Worm (Caenorhabditis elegans): ENCODE measurements around the gene clec-8.

Gene clec-8

ce11 chrII:12565851-12566250 lies 12.0 kb downstream of the clec-8 start, which contains the start of gene F49C5.7:
F49C5.7 (plus strand) TSS chrII:12566151.
- TF ChIP-seq dmd-4 (tag; optimal IDR thresholded peaks at IDR 0.05; ENCODE audit: borderline replicate concordance): no peak
- no peak for TF ChIP-seq lin-11 (tag; optimal IDR thresholded peaks at IDR 0.05)
- TF ChIP-seq ceh-6 (GFP tag; optimal IDR thresholded peaks at IDR 0.05): no peak
- no peak for TF ChIP-seq hlh-8 (tag; optimal IDR thresholded peaks at IDR 0.05)
- no peak for TF ChIP-seq sox-4 (tag; optimal IDR thresholded peaks at IDR 0.05)
- TF ChIP-seq ztf-16 (tag; optimal IDR thresholded peaks at IDR 0.05): no peak

DNA sequence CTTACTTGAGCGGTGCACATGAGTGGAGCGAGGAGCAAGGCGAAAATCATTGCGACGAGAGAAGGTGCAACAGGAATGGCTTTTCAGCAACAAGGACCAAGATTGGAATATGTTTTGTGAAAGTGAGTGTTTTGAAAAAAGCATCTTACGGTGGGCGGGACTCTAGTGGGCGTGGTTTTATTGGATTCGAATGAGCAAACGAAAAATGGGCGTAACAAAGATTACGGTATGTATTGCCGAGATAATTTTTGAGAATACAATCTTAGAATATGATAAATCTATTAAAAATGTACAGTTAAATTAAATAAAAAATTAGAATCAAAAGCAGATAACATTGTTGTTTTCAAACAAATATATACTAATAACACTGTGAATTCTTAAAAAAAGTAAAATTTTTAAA lies 17.7 kb downstream of the clec-8 start, which contains the start of gene F49C5.12:
TSS of gene F49C5.12 (minus strand) at position 101 of the 400 bp plus-strand sequence.
- no peak for TF ChIP-seq gmeb-2 (tag; optimal IDR thresholded peaks at IDR 0.05)
- TF ChIP-seq ama-1 (optimal IDR thresholded peaks at IDR 0.05): no peak
- TF ChIP-seq ceh-48 (tag; optimal IDR thresholded peaks at IDR 0.05): no peak
- no peak for TF ChIP-seq ceh-18 (tag; optimal IDR thresholded peaks at IDR 0.05)
- no peak for TF ChIP-seq ref-2 (tag; optimal IDR thresholded peaks at IDR 0.05)
- no peak for TF ChIP-seq fkh-10 (GFP tag; optimal IDR thresholded peaks at IDR 0.05)
- TF ChIP-seq fax-1 (tag; optimal IDR thresholded peaks at IDR 0.05): no peak
- no peak for TF ChIP-seq C08G9.2 (tag; optimal IDR thresholded peaks at IDR 0.05)
- TF ChIP-seq eyg-1 (tag; optimal IDR thresholded peaks at IDR 0.05): no peak
- TF ChIP-seq madf-2 (tag; optimal IDR thresholded peaks at IDR 0.05): no peak
- no peak for TF ChIP-seq T23F11.4 (GFP tag; optimal IDR thresholded peaks at IDR 0.05)
- TF ChIP-seq pax-1 (tag; optimal IDR thresholded peaks at IDR 0.05): no peak
- no peak for TF ChIP-seq elt-2 (tag; optimal IDR thresholded peaks at IDR 0.05)
- TF ChIP-seq hlh-13 (GFP tag; optimal IDR thresholded peaks at IDR 0.05): no peak
- TF ChIP-seq lin-11 (tag; optimal IDR thresholded peaks at IDR 0.05): no peak
- TF ChIP-seq ttx-3 (tag; optimal IDR thresholded peaks at IDR 0.05): no peak

DNA sequence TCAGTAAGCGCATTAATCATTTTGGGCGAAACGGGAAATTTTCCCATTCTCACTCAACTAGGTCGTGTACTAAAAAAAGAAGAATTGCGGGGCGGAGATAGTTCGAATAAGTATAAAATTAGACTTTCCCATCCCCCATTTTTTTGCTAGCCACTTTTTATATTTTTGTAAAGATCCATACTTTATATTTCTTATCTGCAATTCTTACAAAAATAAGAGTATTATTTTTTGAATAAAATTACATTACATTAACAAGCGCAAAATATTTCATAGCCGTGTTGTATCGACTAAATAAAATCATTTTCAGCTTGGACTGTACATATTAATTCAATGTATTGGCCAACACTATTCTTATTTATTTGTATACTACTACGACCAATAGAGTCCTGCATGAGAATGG lies 22.3 kb downstream of the clec-8 start, which contains the start of gene F49C5.11:
TSS of gene F49C5.11 (plus strand) at position 301 of the 400 bp plus-strand sequence.
- TF ChIP-seq pha-2 (tag; optimal IDR thresholded peaks at IDR 0.05) (no peak), C38D4.7 (GFP tag; optimal IDR thresholded peaks at IDR 0.05) (no peak), pha-4 (tag; optimal IDR thresholded peaks at IDR 0.05) (no peak), unc-86 (tag; optimal IDR thresholded peaks at IDR 0.05) (no peak), fkh-10 (GFP tag; optimal IDR thresholded peaks at IDR 0.05) (no peak), mec-3 (tag; optimal IDR thresholded peaks at IDR 0.05; ENCODE audit: borderline replicate concordance) (no peak), C08G9.2 (tag; optimal IDR thresholded peaks at IDR 0.05) (no peak), hlh-13 (GFP tag; optimal IDR thresholded peaks at IDR 0.05) (no peak), madf-2 (tag; optimal IDR thresholded peaks at IDR 0.05) (no peak), ceh-18 (tag; optimal IDR thresholded peaks at IDR 0.05) (no peak), sox-4 (tag; optimal IDR thresholded peaks at IDR 0.05) (no peak), syd-9 (tag; optimal IDR thresholded peaks at IDR 0.05) (no peak), ceh-48 (tag; optimal IDR thresholded peaks at IDR 0.05) (no peak), hlh-15 (tag; optimal IDR thresholded peaks at IDR 0.05) (no peak), npax-4 (tag; optimal IDR thresholded peaks at IDR 0.05) (no peak), ets-4 (tag; optimal IDR thresholded peaks at IDR 0.05) (no peak), F13H6.1 (tag; optimal IDR thresholded peaks at IDR 0.05) (no peak), dmd-4 (tag; optimal IDR thresholded peaks at IDR 0.05; ENCODE audit: borderline replicate concordance) (no peak), nfya-1 (tag; optimal IDR thresholded peaks at IDR 0.05) (no peak)

DNA sequence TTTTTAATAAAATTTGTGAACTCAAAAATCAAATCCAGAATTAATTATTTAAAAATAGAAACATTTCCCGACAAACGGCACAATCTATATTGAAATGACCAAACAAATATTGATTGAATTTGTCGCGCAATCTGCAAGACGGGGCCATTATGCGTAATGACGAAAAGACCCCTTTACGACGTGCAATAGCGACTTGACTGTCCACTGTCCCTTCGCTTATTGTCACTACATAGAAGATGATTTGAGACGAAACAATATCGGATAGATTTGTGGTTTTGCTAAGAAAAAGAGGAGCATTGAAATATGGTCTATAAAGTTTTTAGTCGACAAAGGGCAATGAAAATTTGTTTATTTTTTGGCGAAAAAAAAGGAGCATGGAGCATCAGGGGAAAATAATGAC lies 26.9 kb downstream of the clec-8 start:
- TF ChIP-seq npax-4 (tag; optimal IDR thresholded peaks at IDR 0.05) (no peak), eyg-1 (tag; optimal IDR thresholded peaks at IDR 0.05) (no peak), sdc-2 (tag; optimal IDR thresholded peaks at IDR 0.05) (peak; percentile 97)

- TF ChIP-seq che-1 (tag; optimal IDR thresholded peaks at IDR 0.05) (no peak), fax-1 (tag; optimal IDR thresholded peaks at IDR 0.05) (no peak), ceh-30 (tag; optimal IDR thresholded peaks at IDR 0.05) (no peak), hlh-15 (tag; optimal IDR thresholded peaks at IDR 0.05) (no peak), ref-2 (tag; optimal IDR thresholded peaks at IDR 0.05) (no peak), pha-4 (tag; optimal IDR thresholded peaks at IDR 0.05) (no peak), T23F11.4 (GFP tag; optimal IDR thresholded peaks at IDR 0.05) (no peak), Y22D7AL.16 (tag; optimal IDR thresholded peaks at IDR 0.05) (no peak), unc-3 (GFP tag; conservative IDR thresholded peaks at IDR 0.05) (no peak), unc-3 (tag; optimal IDR thresholded peaks at IDR 0.05) (no peak), ceh-14 (tag; optimal IDR thresholded peaks at IDR 0.05) (no peak), madf-2 (tag; optimal IDR thresholded peaks at IDR 0.05) (no peak), unc-55 (GFP tag; optimal IDR thresholded peaks at IDR 0.05) (no peak), nhr-11 (tag; optimal IDR thresholded peaks at IDR 0.05) (no peak)
These were observed 28.2 kb downstream of the clec-8 start for ce11 chrII:12549613-12550012.

Data from whole organism, late embryonic.